Fruit fly (Drosophila melanogaster) whole organism: ENCODE data around the gene CG4281.

Source experiments
- CG8478 ChIP-seq: fragments of >200 bp; optimal IDR thresholded peaks from 2 replicates; lab custom pipeline; 2018; ENCODE audit warnings: inconsistent platforms
- Dll ChIP-seq: fragments of >200 bp; optimal IDR thresholded peaks from 2 replicates; lab custom pipeline; 2017
- EcR ChIP-seq, 2 experiments: fragments of >200 bp; optimal IDR thresholded peaks; 2 replicates each; lab custom pipeline; 2017; ENCODE audit warnings: missing biosample characterization in 2 of 2, missing genetic modification characterization in 2 of 2, missing genetic modification reagents in 2 of 2
- pan ChIP-seq: fragments of >200 bp; optimal IDR thresholded peaks from 2 replicates; lab custom pipeline; 2017
- psq ChIP-seq: fragments of >200 bp; optimal IDR thresholded peaks from 2 replicates; lab custom pipeline; 2017
- usp ChIP-seq: fragments of >200 bp; optimal IDR thresholded peaks from 2 replicates; lab custom pipeline; 2017; ENCODE audit warnings: missing biosample characterization, missing genetic modification characterization, mixed read lengths

The CG4281 gene

dm6 chrX:2036800-2037488 lies 28.0 kb downstream of the CG4281 start:
- TF ChIP-seq psq (lab: Kevin White, UChicago): no peak
- TF ChIP-seq pan (lab: Kevin White, UChicago): peak; percentile 92

- TF ChIP-seq Dll (lab: Kevin White, UChicago): no peak
- no peak for TF ChIP-seq usp (GFP tag; lab: Kevin White, UChicago)
- no peak for TF ChIP-seq pan (lab: Kevin White, UChicago)
- no peak for TF ChIP-seq psq (lab: Kevin White, UChicago)
- TF ChIP-seq CG8478 (lab: Kevin White, UChicago): no peak
- TF ChIP-seq EcR (GFP tag; optimal IDR thresholded peaks at IDR 0.05; lab: Kevin White, UChicago): no peak
Observed at dm6 chrX:2036383-2036782, 28.6 kb downstream of the CG4281 start.

DNA sequence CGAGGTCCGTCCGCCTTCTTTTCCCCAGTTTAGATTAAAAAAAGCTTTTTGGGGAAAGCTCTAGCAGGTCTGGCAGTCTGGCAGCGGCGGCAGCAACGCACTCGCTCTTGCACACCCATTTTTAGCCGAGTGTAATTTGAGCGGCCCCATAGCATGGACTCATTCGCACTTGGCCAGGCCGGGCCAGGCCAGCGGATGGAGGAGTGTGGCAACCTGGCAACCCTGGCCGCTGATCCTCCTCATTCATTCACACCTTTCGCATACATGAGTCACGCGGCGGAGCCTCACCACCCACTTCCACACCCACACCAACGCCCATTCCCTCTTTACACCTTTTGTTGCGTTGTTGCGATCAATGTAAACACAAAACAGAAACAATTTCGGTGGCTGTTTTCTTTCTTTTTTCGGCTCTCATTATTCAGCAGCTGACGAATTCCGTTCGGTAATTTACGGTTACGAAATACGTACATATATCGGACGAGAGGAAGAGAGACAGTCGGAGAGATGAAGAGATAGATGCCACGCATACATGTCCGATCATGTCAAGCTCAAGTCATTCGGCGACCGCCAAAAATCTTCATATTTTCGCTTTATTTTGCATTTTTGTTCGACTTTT lies 32.0 kb downstream of the CG4281 start:
- TF ChIP-seq CG8478 (lab: Kevin White, UChicago): no peak
- no peak for TF ChIP-seq pan (lab: Kevin White, UChicago)
- no peak for TF ChIP-seq psq (lab: Kevin White, UChicago)
- no peak for TF ChIP-seq Dll (lab: Kevin White, UChicago)
- TF ChIP-seq usp (GFP tag; lab: Kevin White, UChicago): no peak
- no peak for TF ChIP-seq EcR (GFP tag; optimal IDR thresholded peaks at IDR 0.05; lab: Kevin White, UChicago)

DNA sequence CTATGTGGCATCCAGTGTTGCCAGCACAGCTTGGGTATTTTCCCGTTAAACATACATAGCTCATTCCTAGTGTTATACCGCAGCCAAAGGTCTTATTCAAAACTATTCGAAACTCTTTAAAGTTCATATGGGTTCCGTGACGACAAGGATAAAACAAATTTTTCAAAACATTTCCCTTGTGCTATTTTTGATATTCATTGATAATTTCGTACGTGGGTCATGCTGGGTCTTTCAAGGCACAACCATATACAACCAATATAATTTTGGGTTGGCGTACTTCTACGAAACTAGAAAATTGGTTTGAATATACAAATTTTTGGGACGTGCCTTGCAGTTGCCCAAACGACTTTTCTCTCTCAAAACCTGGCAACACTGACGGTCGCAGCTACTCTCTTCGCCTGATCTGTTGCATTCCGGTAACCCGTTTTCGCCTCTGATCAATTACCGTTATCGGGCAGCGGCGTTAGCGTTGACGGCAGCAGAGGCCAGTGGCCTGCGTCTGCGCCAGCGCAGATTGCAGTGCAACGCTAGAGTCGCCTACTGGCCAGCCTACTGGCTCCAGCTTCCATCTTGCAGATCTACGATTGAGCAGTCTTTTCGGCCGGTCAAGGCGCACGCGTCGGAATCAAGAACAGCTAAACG lies 32.7 kb downstream of the CG4281 start:
- TF ChIP-seq Dll (lab: Kevin White, UChicago): no peak
- no peak for TF ChIP-seq EcR (GFP tag; optimal IDR thresholded peaks at IDR 0.05; lab: Kevin White, UChicago)
- no peak for TF ChIP-seq CG8478 (lab: Kevin White, UChicago)
- no peak for TF ChIP-seq pan (lab: Kevin White, UChicago)
- TF ChIP-seq psq (lab: Kevin White, UChicago): no peak

DNA sequence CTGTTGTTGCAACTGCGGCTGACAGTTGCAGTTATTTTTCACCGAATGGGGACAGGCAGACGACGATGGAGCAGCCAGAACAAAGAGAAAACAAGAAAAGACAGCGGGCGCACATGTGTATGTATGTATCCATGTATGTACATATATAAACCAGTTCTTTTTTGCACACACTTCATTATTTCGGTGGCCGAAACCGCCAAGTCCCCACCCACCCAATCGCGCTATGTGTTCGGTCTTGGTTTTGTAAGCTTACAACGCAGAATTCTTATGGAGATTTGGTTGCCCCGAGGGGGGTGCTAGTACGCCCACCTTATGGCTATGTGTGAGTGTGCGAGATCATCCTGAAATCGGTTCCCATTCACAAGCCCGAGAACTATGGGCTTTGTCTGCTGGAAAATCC lies 33.6 kb downstream of the CG4281 start:
- TF ChIP-seq usp (GFP tag; lab: Kevin White, UChicago) (no peak), Dll (lab: Kevin White, UChicago) (no peak), psq (lab: Kevin White, UChicago) (no peak), pan (lab: Kevin White, UChicago) (no peak), CG8478 (lab: Kevin White, UChicago) (no peak)

DNA sequence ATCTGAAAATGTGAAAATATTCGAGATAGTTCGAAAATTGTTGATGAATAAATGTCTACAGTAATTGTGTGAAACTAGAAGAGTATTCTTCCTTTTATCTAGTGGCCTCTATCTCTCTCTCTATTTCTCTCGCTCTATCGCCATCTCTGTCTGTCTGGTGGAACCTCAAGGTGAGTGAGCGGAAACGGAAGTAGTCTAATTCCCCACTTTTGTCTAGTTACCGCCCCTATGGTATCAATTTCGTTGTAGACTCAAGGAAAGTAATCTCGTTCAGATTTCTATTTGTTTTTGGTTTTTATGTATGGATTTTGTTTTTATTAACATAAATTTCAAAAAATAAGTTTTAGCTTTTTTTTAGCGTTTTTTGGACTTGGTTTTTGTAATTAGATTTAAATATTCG lies 40.1 kb downstream of the CG4281 start:
- TF ChIP-seq Dll (lab: Kevin White, UChicago): no peak
- no peak for TF ChIP-seq psq (lab: Kevin White, UChicago)
- TF ChIP-seq usp (GFP tag; lab: Kevin White, UChicago): no peak
- TF ChIP-seq EcR (GFP tag; optimal IDR thresholded peaks at IDR 0.05; lab: Kevin White, UChicago): no peak

DNA sequence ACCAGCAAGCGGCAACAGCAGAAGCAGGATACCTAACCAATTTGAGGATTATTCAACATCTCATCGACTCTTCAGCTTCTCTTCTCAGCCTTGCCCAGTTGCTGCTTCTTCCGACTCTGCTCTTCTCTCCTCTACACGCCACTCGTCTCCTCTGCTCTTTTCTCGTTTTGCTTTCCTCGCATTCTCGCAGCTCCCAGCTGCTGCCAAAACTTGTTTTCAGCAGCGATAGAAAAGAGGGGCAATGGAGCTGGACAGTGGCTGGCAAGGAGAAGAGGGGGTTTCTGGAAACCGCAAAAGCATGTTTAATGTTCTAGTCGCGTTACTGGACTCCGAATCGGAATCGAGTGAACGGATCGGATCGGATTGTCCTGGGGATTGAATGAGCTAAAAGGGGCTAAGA lies 51.6 kb downstream of the CG4281 start:
- TF ChIP-seq pan (lab: Kevin White, UChicago): no peak
- TF ChIP-seq Dll (lab: Kevin White, UChicago): no peak
- no peak for TF ChIP-seq usp (GFP tag; lab: Kevin White, UChicago)
- no peak for TF ChIP-seq EcR (GFP tag; optimal IDR thresholded peaks at IDR 0.05; lab: Kevin White, UChicago)
- no peak for TF ChIP-seq psq (lab: Kevin White, UChicago)
- no peak for TF ChIP-seq CG8478 (lab: Kevin White, UChicago)

dm6 chrX:2012837-2013236 lies 52.1 kb downstream of the CG4281 start:
- TF ChIP-seq pan (lab: Kevin White, UChicago): no peak
- no peak for TF ChIP-seq CG8478 (lab: Kevin White, UChicago)
- no peak for TF ChIP-seq Dll (lab: Kevin White, UChicago)
- TF ChIP-seq usp (GFP tag; lab: Kevin White, UChicago): no peak
- no peak for TF ChIP-seq psq (lab: Kevin White, UChicago)
- no peak for TF ChIP-seq EcR (GFP tag; optimal IDR thresholded peaks at IDR 0.05; lab: Kevin White, UChicago)
